Worm (Caenorhabditis elegans) whole organism, L2 larva: Measurements from ENCODE around the gene lbp-7.

Source experiments
- F13H6.1 ChIP-seq: sonication (generic microtip); optimal IDR thresholded peaks from 2 replicates; lab custom pipeline; 2016; ENCODE audit warnings: missing genetic modification characterization, missing compliant biosample characterization
- R02D3.7 ChIP-seq: fragments of 150-350 bp; optimal IDR thresholded peaks from 2 replicates; lab custom pipeline; 2014; ENCODE audit warnings: missing biosample characterization, missing genetic modification characterization
- alr-1 ChIP-seq: fragments of 150-350 bp; optimal IDR thresholded peaks from 2 replicates; lab custom pipeline; 2014; ENCODE audit warnings: missing biosample characterization, missing genetic modification characterization
- aly-2 ChIP-seq: fragments of 150-350 bp; optimal IDR thresholded peaks from 2 replicates; lab custom pipeline; 2014; ENCODE audit warnings: missing biosample characterization, missing genetic modification characterization
- crh-2 ChIP-seq: sonication (generic microtip); optimal IDR thresholded peaks from 2 replicates; lab custom pipeline; 2017; ENCODE audit warnings: missing biosample characterization, missing genetic modification characterization
- egl-27 ChIP-seq: sonication (generic microtip); optimal IDR thresholded peaks from 3 replicates; lab custom pipeline; 2017; ENCODE audit warnings: missing biosample characterization, missing genetic modification reagents, missing genetic modification characterization
- elt-1 ChIP-seq: fragments of 150-350 bp; optimal IDR thresholded peaks from 2 replicates; lab custom pipeline; 2014; ENCODE audit warnings: missing biosample characterization, missing genetic modification characterization
- elt-3 ChIP-seq: sonication (generic microtip); optimal IDR thresholded peaks from 2 replicates; lab custom pipeline; 2017; ENCODE audit warnings: missing biosample characterization, missing genetic modification characterization
- fos-1 ChIP-seq: fragments of 150-350 bp; optimal IDR thresholded peaks from 2 replicates; lab custom pipeline; 2014; ENCODE audit warnings: missing biosample characterization, missing genetic modification characterization
- gmeb-1 ChIP-seq: fragments of 150-350 bp; optimal IDR thresholded peaks from 2 replicates; lab custom pipeline; 2014; ENCODE audit warnings: missing biosample characterization, missing genetic modification characterization
- lin-13 ChIP-seq: fragments of 150-350 bp; optimal IDR thresholded peaks from 2 replicates; lab custom pipeline; 2014; ENCODE audit warnings: missing biosample characterization, missing genetic modification reagents, missing genetic modification characterization
- lin-39 ChIP-seq: fragments of 150-350 bp; optimal IDR thresholded peaks from 2 replicates; lab custom pipeline; 2014; ENCODE audit warnings: missing biosample characterization, missing genetic modification reagents, missing genetic modification characterization
- lsy-2 ChIP-seq, 2 experiments: fragments of 150-350 bp in 1 of 2; sonication (generic microtip) in 1 of 2; optimal IDR thresholded peaks; 2 replicates each; lab custom pipeline; 2014 to 2017; ENCODE audit warnings: missing biosample characterization in 2 of 2, missing genetic modification characterization in 2 of 2
- mab-5 ChIP-seq: fragments of 150-350 bp; optimal IDR thresholded peaks from 2 replicates; lab custom pipeline; 2014; ENCODE audit warnings: missing biosample characterization, missing genetic modification characterization
- mbf-1 ChIP-seq: sonication (generic microtip); optimal IDR thresholded peaks from 2 replicates; lab custom pipeline; 2017; ENCODE audit warnings: missing biosample characterization, missing genetic modification characterization
- mdl-1 ChIP-seq, 2 experiments: fragments of 150-350 bp in 1 of 2; sonication (generic microtip) in 1 of 2; optimal IDR thresholded peaks; 2 replicates each; lab custom pipeline; 2017; ENCODE audit warnings: missing biosample characterization in 2 of 2, missing genetic modification characterization in 2 of 2
- nhr-10 ChIP-seq: sonication (generic microtip); optimal IDR thresholded peaks from 2 replicates; lab custom pipeline; 2017; ENCODE audit warnings: missing biosample characterization, missing genetic modification characterization
- nhr-12 ChIP-seq: fragments of 150-350 bp; optimal IDR thresholded peaks from 2 replicates; lab custom pipeline; 2014; ENCODE audit warnings: missing biosample characterization, missing genetic modification characterization
- nhr-129 ChIP-seq: fragments of 150-350 bp; optimal IDR thresholded peaks from 2 replicates; lab custom pipeline; 2014; ENCODE audit warnings: missing biosample characterization, missing genetic modification characterization
- nhr-21 ChIP-seq: fragments of 150-350 bp; optimal IDR thresholded peaks from 2 replicates; lab custom pipeline; 2014; ENCODE audit warnings: missing biosample characterization, missing genetic modification characterization
- nhr-23 ChIP-seq: fragments of 150-350 bp; optimal IDR thresholded peaks from 2 replicates; lab custom pipeline; 2014; ENCODE audit warnings: missing biosample characterization, missing genetic modification reagents, missing genetic modification characterization
- nhr-6 ChIP-seq: fragments of 150-350 bp; optimal IDR thresholded peaks from 2 replicates; lab custom pipeline; 2014; ENCODE audit warnings: missing biosample characterization, missing genetic modification characterization
- peb-1 ChIP-seq: fragments of 150-350 bp; optimal IDR thresholded peaks from 2 replicates; lab custom pipeline; 2014; ENCODE audit warnings: missing biosample characterization, missing genetic modification characterization
- sem-4 ChIP-seq: fragments of 150-350 bp; optimal IDR thresholded peaks from 2 replicates; lab custom pipeline; 2014; ENCODE audit warnings: missing biosample characterization, missing genetic modification reagents, missing genetic modification characterization
- skn-1 ChIP-seq: sonication (generic microtip); optimal IDR thresholded peaks from 2 replicates; lab custom pipeline; 2017; ENCODE audit warnings: missing biosample characterization, missing genetic modification characterization
- sma-3 ChIP-seq: sonication (generic microtip); optimal IDR thresholded peaks from 2 replicates; lab custom pipeline; 2016; ENCODE audit warnings: missing genetic modification reagents, missing genetic modification characterization, missing compliant biosample characterization
- sma-9 ChIP-seq, 2 experiments: fragments of 150-350 bp in 1 of 2; sonication (generic microtip) in 1 of 2; optimal IDR thresholded peaks; 2 replicates each; lab custom pipeline; 2014 to 2016; ENCODE audit warnings: missing genetic modification characterization in 2 of 2, mild to moderate bottlenecking in 1 of 2, missing biosample characterization in 1 of 2, missing compliant biosample characterization in 1 of 2, missing genetic modification reagents in 1 of 2, moderate library complexity in 1 of 2
- snpc-4 ChIP-seq: fragments of 150-350 bp; optimal IDR thresholded peaks from 2 replicates; lab custom pipeline; 2014; ENCODE audit warnings: missing biosample characterization, missing genetic modification characterization
- unc-55 ChIP-seq: fragments of 150-350 bp; sonication (generic microtip); optimal IDR thresholded peaks from 3 replicates; lab custom pipeline; 2014; ENCODE audit warnings: missing biosample characterization, missing genetic modification reagents, missing genetic modification characterization
- ztf-11 ChIP-seq: sonication (generic microtip); optimal IDR thresholded peaks from 2 replicates; lab custom pipeline; 2017; ENCODE audit warnings: missing biosample characterization, missing genetic modification characterization

The lbp-7 gene

ce11 chrV:13892457-13893375 is 13.4 kb downstream of the lbp-7 start, which contains the start of gene sptl-3 (continued):
- TF ChIP-seq aly-2 (tag; lab: Kevin White, UChicago) (no peak), fos-1 (tag; lab: Kevin White, UChicago) (peak; percentile 60), nhr-21 (tag; lab: Kevin White, UChicago) (peak; percentile 73), elt-3 (tag; lab: Kevin White, UChicago) (no peak), ztf-11 (tag; lab: Kevin White, UChicago) (no peak), gmeb-1 (tag; lab: Kevin White, UChicago) (no peak), mbf-1 (no peak), nhr-10 (tag; lab: Kevin White, UChicago) (no peak)

- peak; percentile 96 for TF ChIP-seq fos-1 (tag; lab: Kevin White, UChicago)
- no peak for TF ChIP-seq lin-39
- peak; percentile 51 for TF ChIP-seq sma-9 (GFP tag; optimal IDR thresholded peaks at IDR 0.05; lab: Kevin White, UChicago)
- TF ChIP-seq sma-9 (tag; optimal IDR thresholded peaks at IDR 0.05; lab: Kevin White, UChicago), result no peak
- no peak for TF ChIP-seq F13H6.1 (tag; lab: Kevin White, UChicago)
- TF ChIP-seq crh-2 (tag; lab: Kevin White, UChicago), result peak; percentile 30
Observed at ce11 chrV:13893583-13893982, 14.2 kb downstream of the lbp-7 start.

- TF ChIP-seq skn-1 (no peak), fos-1 (tag; lab: Kevin White, UChicago) (peak; percentile 5), sma-9 (GFP tag; optimal IDR thresholded peaks at IDR 0.05; lab: Kevin White, UChicago) (peak; percentile 34), sma-9 (tag; optimal IDR thresholded peaks at IDR 0.05; lab: Kevin White, UChicago) (no peak), peb-1 (tag; lab: Kevin White, UChicago) (no peak), nhr-129 (tag; lab: Kevin White, UChicago) (no peak), nhr-21 (tag; lab: Kevin White, UChicago) (no peak)
- TF ChIP-seq, all 48 proteins: peak for 2
Observed at ce11 chrV:13898356-13898755, 19.0 kb downstream of the lbp-7 start, which contains the start of gene cyp-35C1. TSS of gene cyp-35C1 (minus strand) at chrV:13898487.

- TF ChIP-seq fos-1 (tag; lab: Kevin White, UChicago), result no peak
- TF ChIP-seq sma-3 (GFP tag; lab: Kevin White, UChicago), result no peak
- no peak for TF ChIP-seq sem-4 (tag; lab: Kevin White, UChicago)
- TF ChIP-seq mbf-1, result no peak
- no peak for TF ChIP-seq elt-1 (tag; lab: Kevin White, UChicago)
- no peak for TF ChIP-seq snpc-4 (tag; lab: Kevin White, UChicago)
- no peak for TF ChIP-seq nhr-23
- TF ChIP-seq peb-1 (tag; lab: Kevin White, UChicago), result no peak
- no peak for TF ChIP-seq lin-13 (GFP tag; lab: Kevin White, UChicago)
- no peak for TF ChIP-seq alr-1 (tag; lab: Kevin White, UChicago)
- no peak for TF ChIP-seq mdl-1 (tag; optimal IDR thresholded peaks at IDR 0.05; lab: Kevin White, UChicago)
- no peak for TF ChIP-seq R02D3.7 (tag; lab: Kevin White, UChicago)
- no peak for TF ChIP-seq egl-27
- TF ChIP-seq nhr-129 (tag; lab: Kevin White, UChicago), result no peak
- TF ChIP-seq sma-9 (GFP tag; optimal IDR thresholded peaks at IDR 0.05; lab: Kevin White, UChicago), result no peak
- no peak for TF ChIP-seq sma-9 (tag; optimal IDR thresholded peaks at IDR 0.05; lab: Kevin White, UChicago)
- no peak for TF ChIP-seq F13H6.1 (tag; lab: Kevin White, UChicago)
- no peak for TF ChIP-seq mab-5 (tag; lab: Kevin White, UChicago)
- TF ChIP-seq nhr-6 (tag; lab: Kevin White, UChicago), result no peak
Observed at ce11 chrV:13899213-13899612, 19.9 kb downstream of the lbp-7 start, which contains the start of gene oac-3. TSS of gene oac-3 (plus strand) at chrV:13899513.

- no peak for TF ChIP-seq skn-1
- TF ChIP-seq nhr-12, result no peak
- no peak for TF ChIP-seq unc-55
- TF ChIP-seq egl-27, result no peak
- TF ChIP-seq, all 48 proteins: peak for 0
Observed at ce11 chrV:13902495-13902894, 23.1 kb downstream of the lbp-7 start, which contains the start of gene C06B3.1. TSS of gene C06B3.1 (plus strand) at chrV:13902795.

ce11 chrV:13904446-13904845 is 25.1 kb downstream of the lbp-7 start, which contains the start of gene stdh-3:
TSS of gene stdh-3 (plus strand) at chrV:13904611.
- TF ChIP-seq lsy-2 (tag; optimal IDR thresholded peaks at IDR 0.05; lab: Kevin White, UChicago), result no peak
